Worm (Caenorhabditis elegans) whole organism, L4/young adult: ENCODE measurements around the gene srw-19.
"Not testable (repeated sequence)": the region's sequence is repeated elsewhere in the genome, so short reads cannot be mapped to it uniquely, and the experiment has no call there.

Experiments used
- W03F9.2 ChIP-seq: fragments of 150-350 bp; optimal IDR thresholded peaks from 2 replicates; lab custom pipeline; 2014; ENCODE audit warnings: missing biosample characterization, missing genetic modification characterization
- dao-5 ChIP-seq: sonication (generic microtip); optimal IDR thresholded peaks from 2 replicates; lab custom pipeline; 2016; ENCODE audit warnings: missing genotype, missing genetic modification characterization, moderate library complexity, missing compliant biosample characterization
- him-1 ChIP-seq: sonication (generic microtip); optimal IDR thresholded peaks from 2 replicates; lab custom pipeline; 2016; ENCODE audit warnings: missing genotype, missing genetic modification reagents, missing genetic modification characterization, missing compliant biosample characterization

srw-19 gene

ce11 chrV:15281279-15281949 is at the start of gene srw-19, which contains the start of gene srx-51:
srw-19 (minus strand) TSS chrV:15281379.
srx-51 (plus strand) TSS chrV:15281899.
- TF ChIP-seq W03F9.2 (tag; lab: Kevin White, UChicago) = no peak
- TF ChIP-seq him-1 (tag; lab: Kevin White, UChicago) = no peak

- TF ChIP-seq him-1 (tag; lab: Kevin White, UChicago) = no peak
- no peak for TF ChIP-seq W03F9.2 (tag; lab: Kevin White, UChicago)
- no peak for TF ChIP-seq dao-5 (tag; lab: Kevin White, UChicago)
Observed at ce11 chrV:15330314-15330713, 49.1 kb upstream of the srw-19 start, which contains the start of gene srh-295. srh-295 (plus strand) TSS chrV:15330614.

DNA sequence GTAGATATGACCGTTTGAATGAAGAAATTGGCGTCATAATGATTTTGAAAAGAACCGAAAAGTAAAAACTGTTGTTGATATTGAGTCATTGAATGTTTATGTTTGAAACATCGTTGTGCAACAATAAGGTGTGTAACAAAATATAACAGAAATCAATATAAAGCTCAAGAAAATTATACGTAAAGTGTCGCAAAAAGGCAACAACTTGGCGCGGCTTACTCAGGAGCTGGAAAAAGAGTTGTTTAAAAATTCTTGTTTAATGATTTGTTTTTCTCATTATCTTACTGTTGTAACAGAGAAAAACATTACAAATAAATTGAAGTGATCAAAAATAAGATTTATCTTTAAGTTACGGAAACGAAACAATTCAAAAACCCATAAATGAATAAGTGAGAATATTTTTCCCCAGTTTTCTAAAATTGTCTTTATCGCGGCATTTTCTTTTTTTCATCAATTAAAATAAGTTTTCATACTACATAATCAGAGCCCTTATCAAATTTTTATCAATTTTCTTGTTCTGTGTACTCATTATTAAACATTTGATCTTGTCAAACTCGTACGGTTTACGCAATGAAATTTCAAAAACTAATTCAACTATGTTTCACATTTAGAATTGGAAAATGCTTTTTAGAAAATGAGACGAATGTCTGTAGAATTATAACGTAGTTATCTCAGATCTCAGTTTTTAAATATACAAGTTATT is 46.7 kb upstream of the srw-19 start, which contains the start of gene ZK1037.6:
Gene ZK1037.6, minus strand, starts transcription at position 51 of the 703 bp plus-strand sequence.
- TF ChIP-seq W03F9.2 (tag; lab: Kevin White, UChicago) (no peak), dao-5 (tag; lab: Kevin White, UChicago) (no peak), him-1 (tag; lab: Kevin White, UChicago) (no peak)

DNA sequence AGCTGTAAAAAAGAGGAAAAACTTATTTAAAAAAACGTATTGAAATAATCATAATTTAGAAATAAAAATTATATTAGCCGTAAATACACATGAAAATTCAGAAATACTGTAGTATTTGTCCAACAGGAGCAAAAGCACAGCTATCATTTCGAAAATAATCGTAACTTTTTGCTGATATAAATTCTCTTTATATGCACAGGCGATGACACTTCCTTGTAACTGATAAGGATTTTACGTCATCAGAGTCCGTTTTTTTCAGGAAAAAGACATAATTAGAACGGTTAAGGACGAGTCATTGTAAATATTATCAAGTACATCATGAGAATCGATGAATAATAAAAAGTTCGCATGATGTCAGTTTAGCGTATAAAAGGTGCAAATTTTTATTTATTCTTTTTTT is 42.2 kb upstream of the srw-19 start:
- TF ChIP-seq him-1 (tag; lab: Kevin White, UChicago) = no peak
- TF ChIP-seq dao-5 (tag; lab: Kevin White, UChicago) = no peak
- no peak for TF ChIP-seq W03F9.2 (tag; lab: Kevin White, UChicago)

- TF ChIP-seq dao-5, him-1, W03F9.2 (tag; lab: Kevin White, UChicago): not testable (repeated sequence)
Observed at ce11 chrV:15322653-15323052, 41.5 kb upstream of the srw-19 start, which contains the start of gene nhr-247. nhr-247 (plus strand) TSS chrV:15322982.

DNA sequence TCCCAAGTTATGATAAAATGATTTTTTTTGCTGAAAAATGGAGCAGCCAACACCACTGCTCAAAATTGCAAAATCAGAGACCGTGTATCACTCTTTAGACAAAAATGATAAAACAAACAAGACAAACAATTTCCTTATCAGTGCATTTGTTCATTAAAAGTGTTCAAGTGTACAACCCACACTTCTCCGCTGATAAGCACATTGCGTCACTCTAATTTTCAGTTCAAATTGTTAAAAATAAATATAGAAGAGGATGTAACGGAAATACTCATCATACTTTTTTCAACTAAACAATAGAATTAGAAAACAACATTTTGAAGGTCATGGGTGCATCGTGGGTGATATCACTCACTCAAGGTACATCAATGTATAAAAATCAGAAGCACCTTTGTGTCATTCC is 37.5 kb upstream of the srw-19 start, which contains the start of gene nhr-291:
Gene nhr-291, plus strand, starts transcription at position 324 of the 400 bp plus-strand sequence.
- TF ChIP-seq W03F9.2 (tag; lab: Kevin White, UChicago) = no peak
- no peak for TF ChIP-seq dao-5 (tag; lab: Kevin White, UChicago)
- TF ChIP-seq him-1 (tag; lab: Kevin White, UChicago) = no peak

DNA sequence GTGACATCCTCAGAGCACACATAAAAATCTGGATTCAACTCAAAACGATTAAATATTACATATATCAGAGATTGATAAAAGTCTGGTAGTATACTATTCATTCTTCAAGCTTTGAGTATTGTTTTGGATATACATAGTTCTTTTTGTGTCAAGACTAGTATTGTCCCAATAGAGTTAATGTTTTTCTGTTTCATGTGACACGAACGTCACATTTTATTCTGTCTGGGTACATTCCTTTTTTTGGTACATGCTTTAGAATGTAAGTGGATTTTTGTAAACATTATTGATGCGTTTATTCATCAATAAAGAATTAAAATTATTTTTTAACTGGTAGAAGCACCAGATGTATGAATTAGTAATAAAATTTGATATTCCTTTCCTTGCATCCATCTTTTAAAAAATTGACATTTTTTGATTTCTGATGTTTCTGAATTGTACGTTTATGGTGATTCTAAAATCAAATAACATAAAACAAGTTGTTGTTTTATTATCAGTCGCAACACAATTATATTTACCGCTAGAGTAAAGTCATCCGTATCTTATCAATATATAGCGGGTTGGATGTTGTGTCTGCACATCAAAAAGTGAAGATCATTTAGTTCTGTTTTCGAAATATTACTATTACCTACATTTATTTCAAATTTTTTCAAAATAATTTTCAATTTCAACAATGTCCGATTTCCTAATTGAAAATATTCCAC is 34.8 kb upstream of the srw-19 start, which contains the start of the genes srt-22 and nhr-246:
Gene srt-22, minus strand, starts transcription at position 101 of the 701 bp plus-strand sequence.
Gene nhr-246, plus strand, starts transcription at position 651 of the 701 bp plus-strand sequence.
- TF ChIP-seq dao-5 (tag; lab: Kevin White, UChicago) = no peak
- no peak for TF ChIP-seq W03F9.2 (tag; lab: Kevin White, UChicago)
- no peak for TF ChIP-seq him-1 (tag; lab: Kevin White, UChicago)

- TF ChIP-seq him-1 (tag; lab: Kevin White, UChicago) (no peak), W03F9.2 (tag; lab: Kevin White, UChicago) (no peak), dao-5 (tag; lab: Kevin White, UChicago) (no peak)
Observed at ce11 chrV:15313529-15313928, 32.4 kb upstream of the srw-19 start.

ce11 chrV:15310780-15311179 is 29.6 kb upstream of the srw-19 start, which contains the start of gene irld-62:
irld-62 (plus strand) TSS chrV:15311080.
- no peak for TF ChIP-seq dao-5 (tag; lab: Kevin White, UChicago)
- no peak for TF ChIP-seq W03F9.2 (tag; lab: Kevin White, UChicago)
- no peak for TF ChIP-seq him-1 (tag; lab: Kevin White, UChicago)

DNA sequence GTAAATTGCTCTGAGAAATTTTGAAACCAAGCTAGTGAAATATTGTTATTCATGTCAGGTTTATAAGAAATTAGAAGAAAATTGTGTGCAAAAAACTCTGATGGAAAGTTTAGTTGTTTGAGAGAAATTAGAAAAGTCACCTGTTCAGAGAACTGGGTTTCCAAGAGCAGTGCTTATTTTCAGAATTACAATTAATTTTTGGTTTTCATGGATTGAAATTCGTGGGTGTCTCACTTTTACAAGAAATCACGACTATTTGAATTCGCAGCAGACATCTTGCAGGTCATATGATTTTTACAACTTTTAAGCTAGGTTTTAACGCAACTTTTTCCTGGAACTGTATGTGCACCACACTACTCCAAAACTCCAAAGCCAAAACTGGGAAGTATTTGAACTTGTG is 27.8 kb upstream of the srw-19 start, which contains the start of gene srz-10:
Gene srz-10, minus strand, starts transcription at position 88 of the 400 bp plus-strand sequence.
- TF ChIP-seq dao-5 (tag; lab: Kevin White, UChicago) = no peak
- TF ChIP-seq him-1 (tag; lab: Kevin White, UChicago) = no peak
- no peak for TF ChIP-seq W03F9.2 (tag; lab: Kevin White, UChicago)

ce11 chrV:15306745-15307144 is 25.6 kb upstream of the srw-19 start, which contains the start of gene T26H8.4:
T26H8.4 (minus strand) TSS chrV:15306845.
- TF ChIP-seq W03F9.2 (tag; lab: Kevin White, UChicago) (no peak), dao-5 (tag; lab: Kevin White, UChicago) (no peak), him-1 (tag; lab: Kevin White, UChicago) (no peak)

- TF ChIP-seq W03F9.2 (tag; lab: Kevin White, UChicago) (no peak), him-1 (tag; lab: Kevin White, UChicago) (no peak), dao-5 (tag; lab: Kevin White, UChicago) (no peak)
Observed at ce11 chrV:15305502-15305901, 24.3 kb upstream of the srw-19 start, which contains the start of gene T26H8.5. T26H8.5 (minus strand) TSS chrV:15305602.
